Worm (Caenorhabditis elegans) whole organism, L4 larva: ENCODE measurements around the gene col-183.
A peak's percentile ranks its signal among the peaks of the same experiment; 100 is the strongest.

Experiments used
- D1046.2 ChIP-seq: fragments of 200-800 bp; sonication (Bioruptor generic); IDR thresholded peaks from 2 replicates; pipeline ENCODE4 v1.3.6; 2022; ENCODE audit warnings: missing genetic modification characterization, missing compliant biosample characterization
- F10B5.3 ChIP-seq: sonication (generic microtip); optimal IDR thresholded peaks from 2 replicates; lab custom pipeline; 2016; ENCODE audit warnings: mild to moderate bottlenecking, missing genetic modification characterization, missing compliant biosample characterization
- F37D6.2 ChIP-seq: sonication (generic microtip); optimal IDR thresholded peaks from 2 replicates; lab custom pipeline; 2016; ENCODE audit warnings: mild to moderate bottlenecking, missing genetic modification characterization, missing compliant biosample characterization
- T26A8.4 ChIP-seq: fragments of 200-800 bp; sonication (Bioruptor generic); IDR thresholded peaks from 2 replicates; pipeline ENCODE4 v1.3.6; 2022; ENCODE audit warnings: missing genetic modification characterization, missing compliant biosample characterization
- Y5F2A.4 ChIP-seq: fragments of 200-800 bp; sonication (Bioruptor generic); optimal IDR thresholded peaks from 2 replicates; lab custom pipeline; 2018; ENCODE audit warnings: mild to moderate bottlenecking, missing genetic modification characterization, missing compliant biosample characterization
- aha-1 ChIP-seq: fragments of 150-350 bp; peaks from one replicate; lab custom pipeline; 2014; ENCODE audit warnings: missing biosample characterization, missing genetic modification characterization
- ama-1 ChIP-seq: fragments of 150-350 bp; optimal IDR thresholded peaks from 2 replicates; lab custom pipeline; 2014; ENCODE audit warnings: inconsistent platforms, mixed read lengths
- arid-1 ChIP-seq: fragments of 200-800 bp; sonication (Bioruptor generic); conservative IDR thresholded peaks from 2 replicates; pipeline ENCODE4 v1.3.6; 2022; ENCODE audit warnings: missing genetic modification reagents, missing genetic modification characterization, missing compliant biosample characterization
- ceh-20 ChIP-seq: fragments of 200-800 bp; sonication (Bioruptor generic); IDR thresholded peaks from 2 replicates; pipeline ENCODE4 v1.3.6; 2022; ENCODE audit warnings: missing genetic modification reagents, missing genetic modification characterization, missing compliant biosample characterization
- ceh-62 ChIP-seq: sonication (generic microtip); optimal IDR thresholded peaks from 2 replicates; lab custom pipeline; 2017; ENCODE audit warnings: missing biosample characterization, missing genetic modification characterization
- ceh-82 ChIP-seq: sonication (generic microtip); optimal IDR thresholded peaks from 2 replicates; lab custom pipeline; 2017; ENCODE audit warnings: missing biosample characterization, missing genetic modification characterization
- daf-16 ChIP-seq, 3 experiments: sonication (generic microtip); optimal IDR thresholded peaks; 2 replicates each; lab custom pipeline; 2016 to 2017; ENCODE audit warnings: missing genetic modification characterization in 3 of 3, missing genetic modification reagents in 3 of 3, mild to moderate bottlenecking in 2 of 3, missing compliant biosample characterization in 2 of 3, missing biosample characterization in 1 of 3, moderate library complexity in 1 of 3
- dmd-6 ChIP-seq: fragments of 200-800 bp; sonication (Bioruptor generic); IDR thresholded peaks from 2 replicates; pipeline ENCODE4 v1.3.6; 2022; ENCODE audit warnings: missing genetic modification reagents, missing genetic modification characterization, missing compliant biosample characterization
- dmd-8 ChIP-seq: fragments of 200-800 bp; sonication (Bioruptor generic); IDR thresholded peaks from 2 replicates; pipeline ENCODE4 v1.3.6; 2022; ENCODE audit warnings: missing genetic modification characterization, missing compliant biosample characterization
- fos-1 ChIP-seq: fragments of 150-350 bp; optimal IDR thresholded peaks from 2 replicates; lab custom pipeline; 2014; ENCODE audit warnings: missing biosample characterization, missing genetic modification characterization
- hlh-11 ChIP-seq: fragments of 200-800 bp; sonication (Bioruptor generic); optimal IDR thresholded peaks from 2 replicates; lab custom pipeline; 2018; ENCODE audit warnings: mild to moderate bottlenecking, missing genetic modification characterization, missing compliant biosample characterization
- hlh-30 ChIP-seq: sonication (generic microtip); optimal IDR thresholded peaks from 2 replicates; lab custom pipeline; 2017; ENCODE audit warnings: antibody characterized with exemption, mild to moderate bottlenecking, missing genetic modification characterization, missing compliant biosample characterization; ENCODE audit not compliant: insufficient read depth
- hmg-1.1 ChIP-seq: fragments of 200-800 bp; sonication (Bioruptor generic); IDR thresholded peaks from 2 replicates; pipeline ENCODE4 v1.3.6; 2022; ENCODE audit warnings: missing genetic modification reagents, missing genetic modification characterization, missing compliant biosample characterization
- jun-1 ChIP-seq: fragments of 150-350 bp; optimal IDR thresholded peaks from 2 replicates; lab custom pipeline; 2014; ENCODE audit warnings: missing biosample characterization, missing genetic modification reagents, missing genetic modification characterization
- lim-7 ChIP-seq: fragments of 200-800 bp; sonication (Bioruptor generic); IDR thresholded peaks from 2 replicates; pipeline ENCODE4 v1.3.6; 2022; ENCODE audit warnings: missing genetic modification characterization, missing compliant biosample characterization
- lin-1 ChIP-seq: fragments of 200-800 bp; sonication (Bioruptor generic); IDR thresholded peaks from 2 replicates; pipeline ENCODE4 v1.3.6; 2022; ENCODE audit warnings: missing genetic modification reagents, missing genetic modification characterization, missing compliant biosample characterization
- lin-29 ChIP-seq: fragments of 200-800 bp; sonication (Bioruptor generic); IDR thresholded peaks from 2 replicates; pipeline ENCODE4 v1.3.6; 2022; ENCODE audit warnings: missing genetic modification reagents, missing genetic modification characterization, missing compliant biosample characterization
- madf-5 ChIP-seq, 2 experiments: fragments of 200-800 bp; sonication (Bioruptor generic); IDR thresholded peaks; 2 replicates each; pipeline ENCODE4 v1.3.6; 2022; ENCODE audit warnings: missing compliant biosample characterization in 2 of 2, missing genetic modification characterization in 2 of 2
- nhr-237 ChIP-seq: sonication (generic microtip); optimal IDR thresholded peaks from 2 replicates; lab custom pipeline; 2017; ENCODE audit warnings: missing biosample characterization, missing genetic modification characterization
- nhr-28 ChIP-seq: fragments of 150-350 bp; optimal IDR thresholded peaks from 2 replicates; lab custom pipeline; 2014; ENCODE audit warnings: missing biosample characterization, missing genetic modification characterization
- nhr-41 ChIP-seq: fragments of 200-800 bp; sonication (Bioruptor generic); IDR thresholded peaks from 2 replicates; pipeline ENCODE4 v1.3.6; 2022; ENCODE audit warnings: missing genetic modification reagents, missing genetic modification characterization, missing compliant biosample characterization
- nhr-6 ChIP-seq: fragments of 150-350 bp; optimal IDR thresholded peaks from 2 replicates; lab custom pipeline; 2014; ENCODE audit warnings: missing biosample characterization, missing genetic modification characterization
- php-3 ChIP-seq: fragments of 200-800 bp; sonication (Bioruptor generic); IDR thresholded peaks from 2 replicates; pipeline ENCODE4 v1.3.6; 2022; ENCODE audit warnings: missing genetic modification reagents, missing genetic modification characterization, missing compliant biosample characterization
- rbr-2 ChIP-seq: sonication (generic microtip); optimal IDR thresholded peaks from 2 replicates; lab custom pipeline; 2016; ENCODE audit warnings: missing genotype, missing genetic modification characterization, missing compliant biosample characterization
- sdz-12 ChIP-seq: fragments of 200-800 bp; sonication (Bioruptor generic); optimal IDR thresholded peaks from 2 replicates; lab custom pipeline; 2018; ENCODE audit warnings: mild to moderate bottlenecking, missing genetic modification characterization, missing compliant biosample characterization
- set-16 ChIP-seq: fragments of 200-800 bp; sonication (Bioruptor generic); IDR thresholded peaks from 2 replicates; pipeline ENCODE4 v1.3.6; 2022; ENCODE audit warnings: missing genetic modification reagents, missing genetic modification characterization, missing compliant biosample characterization
- spr-1 ChIP-seq: sonication (generic microtip); optimal IDR thresholded peaks from 2 replicates; lab custom pipeline; 2016; ENCODE audit warnings: mild to moderate bottlenecking, missing genetic modification characterization, missing compliant biosample characterization
- unc-39 ChIP-seq: sonication (generic microtip); optimal IDR thresholded peaks from 2 replicates; lab custom pipeline; 2017; ENCODE audit warnings: missing biosample characterization, missing genetic modification characterization
- unc-62 ChIP-seq, 3 experiments: fragments of 150-350 bp in 1 of 3; sonication (generic microtip); optimal IDR thresholded peaks in 2 of 3; peaks in 1 of 3; 1 replicate in 1 of 3; 2 replicates in 2 of 3; lab custom pipeline; 2014 to 2017; ENCODE audit warnings: missing biosample characterization in 3 of 3, missing genetic modification characterization in 3 of 3, missing genetic modification reagents in 3 of 3, missing genotype in 1 of 3
- vab-7 ChIP-seq: fragments of 200-800 bp; sonication (Bioruptor generic); IDR thresholded peaks from 2 replicates; pipeline ENCODE4 v1.3.6; 2022; ENCODE audit warnings: missing genetic modification reagents, missing genetic modification characterization, missing compliant biosample characterization
- zag-1 ChIP-seq: fragments of 150-350 bp; optimal IDR thresholded peaks from 2 replicates; lab custom pipeline; 2014; ENCODE audit warnings: missing biosample characterization, missing genetic modification characterization
- zip-11 ChIP-seq: fragments of 200-800 bp; sonication (Bioruptor generic); IDR thresholded peaks from 2 replicates; pipeline ENCODE4 v1.3.6; 2022; ENCODE audit warnings: missing genetic modification characterization, missing compliant biosample characterization

col-183 gene

ce11 chrX:13477356-13477755 lies 9.8 kb upstream of the col-183 start, which contains the start of gene efn-3 (continued):
- no peak for TF ChIP-seq madf-5 (GFP tag; IDR thresholded peaks at IDR 0.05; lab: Robert Waterston, UW)

DNA sequence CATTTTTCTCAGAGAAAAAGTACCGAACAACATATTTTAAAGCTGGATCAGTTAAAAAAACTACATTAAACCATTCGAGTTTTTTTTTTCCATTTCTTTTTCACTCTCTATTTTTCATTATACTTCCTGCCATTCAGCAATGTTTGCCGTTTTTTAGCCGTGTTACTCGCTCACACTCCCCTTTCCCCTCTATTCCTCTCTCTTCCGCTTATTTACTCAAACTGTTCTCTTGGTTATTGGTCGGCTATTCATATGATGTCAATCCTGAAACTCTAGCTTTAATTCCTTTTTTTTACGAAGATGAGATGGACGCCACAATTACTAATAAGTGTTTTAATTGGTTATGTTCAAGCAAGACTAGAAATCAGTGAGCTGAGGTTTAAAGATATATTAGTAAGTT lies 4.3 kb upstream of the col-183 start, which contains the start of gene tre-4:
Gene tre-4, plus strand, starts transcription at position 301 of the 400 bp plus-strand sequence.
- TF ChIP-seq F37D6.2 (no peak), nhr-237 (tag; lab: Kevin White, UChicago) (no peak), vab-7 (GFP tag; lab: Robert Waterston, UW) (no peak), arid-1 (no peak), ceh-82 (tag; lab: Kevin White, UChicago) (no peak), daf-16 (GFP tag; optimal IDR thresholded peaks at IDR 0.05; lab: Kevin White, UChicago) (no peak), daf-16 (tag; optimal IDR thresholded peaks at IDR 0.05; lab: Kevin White, UChicago) (no peak), jun-1 (no peak), fos-1 (tag; lab: Kevin White, UChicago) (no peak), lim-7 (GFP tag; lab: Robert Waterston, UW) (no peak), hlh-30 (tag; lab: Kevin White, UChicago) (no peak), nhr-28 (no peak), aha-1 (tag; lab: Kevin White, UChicago) (no peak), F10B5.3 (tag; lab: Kevin White, UChicago) (no peak), unc-39 (no peak), Y5F2A.4 (GFP tag; lab: Kevin White, UChicago) (no peak), lin-1 (no peak)

DNA sequence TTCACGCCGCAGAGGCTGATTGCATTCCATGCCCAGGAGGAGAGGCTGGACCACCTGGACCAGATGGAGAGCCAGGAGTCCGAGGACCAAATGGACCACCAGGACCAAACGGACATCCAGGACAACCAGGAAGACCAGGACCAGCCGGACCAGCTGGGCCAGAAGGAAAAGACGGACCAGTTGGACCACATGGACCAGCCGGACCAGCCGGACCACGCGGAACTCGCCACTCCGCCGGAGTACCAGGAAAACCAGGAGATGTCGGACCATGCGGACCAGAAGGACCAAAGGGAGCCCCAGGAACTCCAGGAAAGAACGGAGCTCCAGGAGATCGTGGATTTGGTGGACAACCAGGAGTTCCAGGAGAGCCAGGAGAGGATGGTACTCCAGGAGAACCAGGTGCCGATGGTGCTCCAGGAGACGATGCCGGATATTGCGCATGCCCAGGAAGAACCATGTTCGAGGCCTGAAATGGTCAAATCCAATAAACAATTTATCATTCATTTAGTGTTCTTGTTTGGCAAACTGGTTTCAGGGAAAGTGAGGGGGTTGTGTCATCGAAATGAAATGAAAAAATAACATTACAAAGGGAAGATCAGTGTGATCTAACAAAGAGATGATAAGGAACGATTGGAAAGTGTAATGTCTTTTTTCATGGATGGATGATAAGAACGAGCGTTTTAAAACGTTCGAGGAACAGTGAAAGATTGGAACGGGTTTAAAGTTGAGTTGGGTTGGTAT lies 2.5 kb upstream of the col-183 start:
- TF ChIP-seq dmd-6 (GFP tag; lab: Robert Waterston, UW) (peak; percentile 11; the same call in 1 of the 2 replicates), nhr-28 (peak; percentile 42), nhr-41 (GFP tag; lab: Robert Waterston, UW) (no peak), hmg-1.1 (no peak), jun-1 (peak; percentile 18), unc-62 (GFP tag; optimal IDR thresholded peaks at IDR 0.05 in 1 of 2; lab: Kevin White, UChicago) (peak in 1 of 2 experiments; percentile 46), unc-62 (tag; optimal IDR thresholded peaks at IDR 0.05; lab: Kevin White, UChicago) (no peak), hlh-11 (tag; lab: Kevin White, UChicago) (peak; percentile 15), madf-5 (GFP tag; IDR thresholded peaks at IDR 0.05; lab: Robert Waterston, UW) (0 out of 4 replicates have a peak, but pooled peaks of 1 of the 2 experiments have one; percentile 43), set-16 (GFP tag; lab: Robert Waterston, UW) (peak; percentile 96), php-3 (0 out of 2 replicates have a peak, but pooled peaks have one; percentile 9), rbr-2 (no peak), Y5F2A.4 (GFP tag; lab: Kevin White, UChicago) (no peak), T26A8.4 (GFP tag; lab: Robert Waterston, UW) (no peak)

ce11 chrX:13469047-13469633 lies 1.6 kb upstream of the col-183 start, which contains the start of gene col-184:
TSS of gene col-184 (plus strand) at chrX:13469455.
- TF ChIP-seq nhr-41 (GFP tag; lab: Robert Waterston, UW): no peak
- TF ChIP-seq ceh-62: no peak
- TF ChIP-seq sdz-12 (GFP tag; lab: Kevin White, UChicago): no peak
- no peak for TF ChIP-seq zag-1 (tag; lab: Kevin White, UChicago)
- no peak for TF ChIP-seq ama-1 (lab: Kevin White, UChicago)
- TF ChIP-seq nhr-28: peak; percentile 37
- TF ChIP-seq zip-11: no peak
- no peak for TF ChIP-seq F10B5.3 (tag; lab: Kevin White, UChicago)
- TF ChIP-seq dmd-8 (GFP tag; lab: Robert Waterston, UW): no peak
- peak; percentile 28; the same call in 1 of the 2 replicates for TF ChIP-seq dmd-6 (GFP tag; lab: Robert Waterston, UW)
- no peak for TF ChIP-seq F37D6.2
- no peak for TF ChIP-seq lin-29
- no peak for TF ChIP-seq spr-1 (tag; lab: Kevin White, UChicago)
- TF ChIP-seq nhr-6: no peak
- 0 out of 2 replicates have a peak, but pooled peaks have one; percentile 31 for TF ChIP-seq ceh-20
- no peak for TF ChIP-seq arid-1
- TF ChIP-seq fos-1 (tag; lab: Kevin White, UChicago): no peak
- TF ChIP-seq D1046.2: no peak
- TF ChIP-seq vab-7 (GFP tag; lab: Robert Waterston, UW): no peak
- TF ChIP-seq unc-62 (GFP tag; optimal IDR thresholded peaks at IDR 0.05 in 1 of 2; lab: Kevin White, UChicago): peak in 1 of 2 experiments; percentile 94
- TF ChIP-seq unc-62 (tag; optimal IDR thresholded peaks at IDR 0.05; lab: Kevin White, UChicago): no peak
- TF ChIP-seq unc-39: no peak
- TF ChIP-seq, all 104 proteins: peak for 4
